Fruit fly (Drosophila melanogaster) whole organism, prepupa: ENCODE measurements around the gene CG7080.
"Not testable (repeated sequence)": the region's sequence is repeated elsewhere in the genome, so short reads cannot be mapped to it uniquely, and the experiment has no call there.

Source experiments
- Blimp-1 ChIP-seq: fragments of 200-800 bp; sonication (Bioruptor generic); optimal IDR thresholded peaks from 3 replicates; lab custom pipeline; 2017; ENCODE audit warnings: missing biosample characterization, missing genetic modification characterization, mild to moderate bottlenecking, moderate library complexity, missing genetic modification reagents
- CG10631 ChIP-seq: fragments of 200-800 bp; sonication (Bioruptor generic); optimal IDR thresholded peaks from 2 replicates; lab custom pipeline; 2016; ENCODE audit warnings: missing biosample characterization, missing genetic modification characterization
- CG15336 ChIP-seq: fragments of 200-800 bp; sonication (Bioruptor generic); IDR thresholded peaks from 2 replicates; pipeline ENCODE4 v1.3.6; 2022; ENCODE audit warnings: missing biosample characterization, missing genetic modification characterization
- CG16779 ChIP-seq: fragments of 200-800 bp; sonication (Bioruptor generic); optimal IDR thresholded peaks from 3 replicates; lab custom pipeline; 2017; ENCODE audit warnings: missing biosample characterization, mild to moderate bottlenecking, missing genetic modification characterization
- CG32006 ChIP-seq: fragments of 200-800 bp; sonication (Bioruptor generic); optimal IDR thresholded peaks from 3 replicates; lab custom pipeline; 2017; ENCODE audit warnings: missing biosample characterization, mild to moderate bottlenecking, missing genetic modification characterization
- CG4318 ChIP-seq: fragments of 200-800 bp; sonication (Bioruptor generic); optimal IDR thresholded peaks from 3 replicates; lab custom pipeline; 2017; ENCODE audit warnings: missing biosample characterization, mild to moderate bottlenecking, missing genetic modification characterization
- CG6792 ChIP-seq: fragments of 200-800 bp; sonication (Bioruptor generic); optimal IDR thresholded peaks from 3 replicates; lab custom pipeline; 2016; ENCODE audit warnings: missing biosample characterization, missing genetic modification characterization
- CG9139 ChIP-seq: fragments of 200-800 bp; sonication (Bioruptor generic); optimal IDR thresholded peaks from 3 replicates; lab custom pipeline; 2017; ENCODE audit warnings: missing biosample characterization, mild to moderate bottlenecking, missing genetic modification characterization
- Lpt ChIP-seq: fragments of 200-800 bp; sonication (Bioruptor generic); optimal IDR thresholded peaks from 3 replicates; lab custom pipeline; 2016; ENCODE audit warnings: missing biosample characterization, missing genetic modification characterization
- acj6 ChIP-seq: fragments of 200-800 bp; sonication (Bioruptor generic); optimal IDR thresholded peaks from 3 replicates; lab custom pipeline; 2016; ENCODE audit warnings: missing biosample characterization, missing genetic modification characterization
- cyc ChIP-seq: fragments of 200-800 bp; sonication (Bioruptor generic); optimal IDR thresholded peaks from 3 replicates; lab custom pipeline; 2016; ENCODE audit warnings: missing biosample characterization, missing genetic modification characterization
- esn ChIP-seq: fragments of 200-800 bp; sonication (Bioruptor generic); optimal IDR thresholded peaks from 2 replicates; lab custom pipeline; 2016; ENCODE audit warnings: missing biosample characterization, mild to moderate bottlenecking, missing genetic modification characterization, moderate library complexity
- fd85E ChIP-seq: fragments of 200-800 bp; sonication (Bioruptor generic); optimal IDR thresholded peaks from 3 replicates; lab custom pipeline; 2016; ENCODE audit warnings: missing biosample characterization, missing genetic modification characterization
- spab ChIP-seq: fragments of 200-800 bp; sonication (Bioruptor generic); optimal IDR thresholded peaks from 2 replicates; lab custom pipeline; 2017; ENCODE audit warnings: missing biosample characterization, mild to moderate bottlenecking, missing genetic modification characterization, missing genetic modification reagents

- not testable (repeated sequence) for TF ChIP-seq Blimp-1 (GFP tag; lab: Kevin White, UChicago); esn (GFP tag; lab: Kevin White, UChicago); CG4318; CG15336 (GFP tag; lab: Robert Waterston, UW); Lpt (GFP tag; lab: Kevin White, UChicago); CG6792; acj6 (GFP tag; lab: Kevin White, UChicago); CG16779 (tag; lab: Kevin White, UChicago); cyc (GFP tag; lab: Kevin White, UChicago); CG9139 (GFP tag; lab: Kevin White, UChicago); spab (GFP tag; lab: Kevin White, UChicago); fd85E (GFP tag; lab: Kevin White, UChicago); CG32006 (GFP tag; lab: Kevin White, UChicago); CG10631
Measured at dm6 chr3R:22299309-22299708, 29.8 kb upstream of the CG7080 start.
